Fruit fly (Drosophila melanogaster) whole organism, prepupa: ENCODE measurements around the gene Fkbp39.

Source experiments
- CG11294 ChIP-seq: fragments of 200-800 bp; sonication (Bioruptor generic); IDR thresholded peaks from 2 replicates; pipeline ENCODE4 v1.3.6; 2022; ENCODE audit warnings: missing biosample characterization, missing genetic modification characterization
- CG3919 ChIP-seq: fragments of 200-800 bp; sonication (Bioruptor generic); optimal IDR thresholded peaks from 3 replicates; lab custom pipeline; 2016; ENCODE audit warnings: missing biosample characterization, missing genetic modification characterization
- CG6276 ChIP-seq: fragments of 200-800 bp; sonication (Bioruptor generic); optimal IDR thresholded peaks from 2 replicates; lab custom pipeline; 2017; ENCODE audit warnings: missing biosample characterization, mild to moderate bottlenecking, missing genetic modification characterization
- Eip75B ChIP-seq: fragments of 200-800 bp; sonication (Bioruptor generic); optimal IDR thresholded peaks from 3 replicates; lab custom pipeline; 2016; ENCODE audit warnings: missing biosample characterization, missing genetic modification characterization
- Eip78C ChIP-seq: fragments of 200-800 bp; sonication (Bioruptor generic); peaks from one replicate; lab custom pipeline; 2016; ENCODE audit warnings: missing biosample characterization, missing genetic modification characterization
- Eip93F ChIP-seq: fragments of 200-800 bp; sonication (Bioruptor generic); optimal IDR thresholded peaks from 2 replicates; lab custom pipeline; 2016; ENCODE audit warnings: missing biosample characterization, mild to moderate bottlenecking, missing genetic modification characterization
- Ets96B ChIP-seq: fragments of 200-800 bp; optimal IDR thresholded peaks from 2 replicates; lab custom pipeline; 2019; ENCODE audit warnings: missing biosample characterization, mild to moderate bottlenecking, missing genetic modification characterization, moderate library complexity
- Hr38 ChIP-seq: sonication (Bioruptor generic); optimal IDR thresholded peaks from 2 replicates; lab custom pipeline; 2016; ENCODE audit warnings: missing biosample characterization, missing genetic modification characterization
- Hr4 ChIP-seq: fragments of 200-800 bp; sonication (Bioruptor generic); optimal IDR thresholded peaks from 3 replicates; lab custom pipeline; 2016; ENCODE audit warnings: missing biosample characterization, missing genetic modification characterization
- fd85E ChIP-seq: fragments of 200-800 bp; sonication (Bioruptor generic); optimal IDR thresholded peaks from 3 replicates; lab custom pipeline; 2016; ENCODE audit warnings: missing biosample characterization, missing genetic modification characterization
- svp ChIP-seq: fragments of 200-800 bp; sonication (Bioruptor generic); peaks from one replicate; lab custom pipeline; 2016; ENCODE audit warnings: missing biosample characterization, missing genetic modification characterization

Fkbp39 gene

DNA sequence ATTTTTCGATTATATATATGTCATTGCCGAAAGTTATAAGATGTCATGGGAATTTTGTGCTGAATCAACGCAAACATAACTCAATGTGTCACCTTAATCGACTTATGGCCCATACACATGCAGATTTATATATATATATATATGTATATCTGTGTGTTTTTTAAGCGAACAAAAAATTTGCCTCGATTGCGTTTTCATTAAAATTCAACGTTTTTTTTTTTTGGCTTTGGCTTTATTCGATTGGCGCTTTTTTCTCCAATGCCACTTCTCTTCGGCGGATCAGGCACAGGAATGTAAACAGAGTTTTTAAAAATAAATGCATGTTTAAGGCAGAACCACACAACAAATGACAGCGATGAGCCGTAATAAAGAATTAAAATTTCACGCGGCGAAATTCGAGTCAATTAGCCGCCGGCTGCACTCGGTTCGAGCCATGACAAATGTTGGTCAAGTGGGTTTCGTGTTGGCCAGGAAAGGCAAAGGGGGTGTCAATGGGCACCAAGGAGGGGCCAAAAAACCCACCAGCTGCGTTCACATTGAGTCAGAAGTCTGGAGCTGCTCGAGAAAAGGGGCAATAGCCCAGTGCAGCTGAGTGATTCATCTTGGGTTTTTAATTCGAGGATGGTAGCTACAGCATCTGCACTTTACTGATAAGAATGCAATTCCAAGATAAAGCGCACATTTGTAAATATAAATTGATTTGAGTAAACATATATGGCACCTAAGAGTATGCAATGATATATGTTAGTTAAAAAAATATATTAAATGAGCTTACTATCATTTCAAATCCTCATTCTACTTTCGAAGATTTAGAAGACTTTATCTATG is 49.7 kb downstream of the Fkbp39 start:
- TF ChIP-seq Eip75B = no peak
- peak; percentile 62 for TF ChIP-seq svp (GFP tag; lab: Kevin White, UChicago)
- no peak for TF ChIP-seq CG3919 (GFP tag; lab: Kevin White, UChicago)
- TF ChIP-seq CG11294 (GFP tag; lab: Robert Waterston, UW) = no peak
- TF ChIP-seq Hr38 (GFP tag; lab: Kevin White, UChicago) = no peak
- TF ChIP-seq CG6276 (GFP tag; lab: Kevin White, UChicago) = no peak
- TF ChIP-seq Hr4 (GFP tag; lab: Kevin White, UChicago) = no peak
- no peak for TF ChIP-seq Ets96B (tag; lab: Kevin White, UChicago)
- TF ChIP-seq Eip93F (GFP tag; lab: Kevin White, UChicago) = no peak
- no peak for TF ChIP-seq fd85E
- peak; percentile 48 for TF ChIP-seq Eip78C

DNA sequence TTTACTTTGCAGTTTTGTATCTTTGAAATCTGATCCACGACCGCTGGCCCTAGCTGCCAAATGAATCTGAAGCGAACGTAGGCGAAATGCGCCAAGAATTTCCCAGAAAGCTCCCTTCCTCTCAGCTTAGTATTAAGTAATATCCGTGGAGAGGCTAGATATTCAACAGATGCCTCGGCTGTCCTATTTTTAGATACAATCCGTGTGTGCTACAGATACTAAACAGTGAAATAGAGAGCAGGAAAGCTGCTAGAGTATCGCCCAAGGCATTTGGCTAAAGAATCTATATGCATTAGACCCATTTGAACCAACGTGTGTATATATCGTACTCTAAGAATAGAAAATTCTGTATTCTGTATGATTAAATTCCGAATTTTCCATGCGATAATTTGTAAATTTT is 50.6 kb downstream of the Fkbp39 start:
- no peak for TF ChIP-seq Hr38 (GFP tag; lab: Kevin White, UChicago)
